Worm (Caenorhabditis elegans): ENCODE data around the gene nep-21.

nep-21 gene

DNA sequence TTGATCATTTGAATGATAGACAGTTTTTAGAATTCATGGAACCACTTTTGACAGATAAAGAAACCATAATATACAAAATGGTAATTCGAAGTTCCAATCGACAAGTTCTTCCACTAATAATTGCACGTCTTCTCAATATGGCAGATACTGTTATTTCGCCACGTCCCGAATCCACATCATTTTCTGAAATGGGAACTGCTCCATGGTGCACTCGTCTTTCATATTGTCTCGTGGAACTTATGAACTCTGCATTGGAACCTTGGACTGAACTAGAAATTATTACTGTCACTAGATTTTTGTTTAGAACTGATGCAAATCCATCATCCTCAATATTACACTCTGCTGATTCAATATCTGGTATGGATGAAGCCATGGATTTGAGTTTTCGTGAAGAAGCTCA, 39.2 kb downstream of the nep-21 start:
- TF ChIP-seq dao-5 (tag; optimal IDR thresholded peaks at IDR 0.05) = no peak
- TF ChIP-seq W03F9.2 (tag; optimal IDR thresholded peaks at IDR 0.05) = no peak
- TF ChIP-seq him-1 (tag; optimal IDR thresholded peaks at IDR 0.05) = no peak

DNA sequence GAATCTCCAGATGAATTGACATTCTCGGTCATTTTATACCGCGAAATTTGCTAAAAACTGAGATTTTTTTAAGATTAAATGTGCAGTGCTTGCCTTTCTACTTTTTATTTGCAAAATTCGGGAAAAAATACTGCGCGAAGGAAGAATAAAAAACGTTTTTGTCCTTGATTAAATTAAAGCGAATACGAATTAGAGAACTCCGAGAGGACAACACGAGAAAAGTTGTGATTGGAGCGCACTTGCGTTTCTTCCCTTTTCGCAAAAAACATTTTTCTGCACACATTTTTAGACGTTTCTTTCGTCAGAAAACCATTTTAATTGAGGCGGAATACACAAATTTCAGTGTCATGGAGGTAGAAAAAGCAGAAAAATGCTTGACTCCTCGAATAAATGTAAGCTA, 40.8 kb downstream of the nep-21 start, which contains the start of the genes trm-1 and ints-2:
trm-1 (minus strand) TSS at position 175 of the 400 bp plus-strand sequence.
ints-2 (plus strand) TSS at position 249 of the 400 bp plus-strand sequence.
- no peak for TF ChIP-seq him-1 (tag; optimal IDR thresholded peaks at IDR 0.05)
- TF ChIP-seq W03F9.2 (tag; optimal IDR thresholded peaks at IDR 0.05) = peak; percentile 60

DNA sequence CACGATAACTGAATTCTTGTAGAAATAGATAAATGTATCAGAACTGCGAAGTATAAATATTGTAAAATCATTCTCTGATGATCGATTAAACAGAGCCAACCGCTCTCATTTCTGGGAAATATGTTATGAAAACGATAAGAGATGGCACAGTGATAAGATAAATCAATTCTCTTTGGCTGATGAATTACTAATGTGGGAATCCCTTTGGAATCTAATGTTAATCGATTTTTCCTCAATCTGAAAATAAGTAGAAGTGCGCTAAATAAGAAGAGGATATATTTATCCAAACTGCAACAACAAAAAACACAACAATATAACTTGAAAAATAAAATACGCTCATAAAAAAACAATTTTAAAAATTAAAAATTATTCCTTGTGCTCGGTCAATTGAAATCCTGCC, 43.4 kb downstream of the nep-21 start, which contains the start of gene cest-2.3:
cest-2.3 (minus strand) TSS at position 101 of the 400 bp plus-strand sequence.
- TF ChIP-seq dao-5 (tag; optimal IDR thresholded peaks at IDR 0.05) (no peak), him-1 (tag; optimal IDR thresholded peaks at IDR 0.05) (no peak), W03F9.2 (tag; optimal IDR thresholded peaks at IDR 0.05) (no peak)

DNA sequence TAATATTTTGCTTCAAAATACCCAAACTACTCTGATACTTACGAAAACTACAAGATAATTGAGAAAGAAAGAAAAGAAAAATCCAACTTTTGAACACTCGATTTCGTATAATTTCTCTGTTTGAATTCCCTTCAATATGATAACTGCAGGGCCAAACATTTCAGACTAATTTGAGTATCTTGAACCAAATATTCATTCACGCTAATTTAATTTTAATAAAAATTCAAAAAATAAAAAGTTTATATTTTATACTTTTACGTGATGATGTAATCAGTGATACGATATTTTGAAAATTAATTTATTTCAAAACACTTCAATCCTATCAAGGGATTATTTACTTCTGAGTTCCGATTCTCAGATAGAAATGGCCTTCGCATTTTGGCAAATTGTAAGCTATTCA, 46.3 kb downstream of the nep-21 start, which contains the start of gene ZC376.8:
ZC376.8 (plus strand) TSS at position 301 of the 400 bp plus-strand sequence.
- TF ChIP-seq dao-5 (tag; optimal IDR thresholded peaks at IDR 0.05) (no peak), W03F9.2 (tag; optimal IDR thresholded peaks at IDR 0.05) (no peak)

DNA sequence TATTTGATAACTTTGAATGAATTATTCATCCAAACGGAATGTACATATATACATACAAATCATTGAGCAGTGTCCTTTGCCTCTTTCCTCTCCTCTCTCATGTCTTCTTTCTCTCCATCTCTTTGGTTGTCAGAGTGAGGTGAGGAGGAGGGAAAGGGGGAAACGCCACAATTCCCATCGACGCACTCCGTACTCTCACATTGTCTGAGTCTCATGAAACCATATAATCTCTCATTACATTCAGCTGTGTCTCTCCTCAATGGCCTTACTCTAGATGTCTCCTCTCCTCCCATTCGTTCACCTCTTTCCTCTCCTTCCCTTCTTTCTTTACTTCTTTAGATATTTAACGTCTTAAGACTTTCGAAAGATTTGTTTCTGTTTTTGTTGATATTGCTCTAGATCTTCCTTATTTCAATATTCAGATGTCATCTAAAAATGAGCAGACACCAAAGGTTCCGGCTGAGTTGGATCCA, 48.6 kb downstream of the nep-21 start, which contains the start of gene ceh-74:
ceh-74 (plus strand) TSS at position 423 of the 473 bp plus-strand sequence.
- no peak for TF ChIP-seq dao-5 (tag; optimal IDR thresholded peaks at IDR 0.05)
- TF ChIP-seq W03F9.2 (tag; optimal IDR thresholded peaks at IDR 0.05) = no peak
- TF ChIP-seq him-1 (tag; optimal IDR thresholded peaks at IDR 0.05) = no peak

DNA sequence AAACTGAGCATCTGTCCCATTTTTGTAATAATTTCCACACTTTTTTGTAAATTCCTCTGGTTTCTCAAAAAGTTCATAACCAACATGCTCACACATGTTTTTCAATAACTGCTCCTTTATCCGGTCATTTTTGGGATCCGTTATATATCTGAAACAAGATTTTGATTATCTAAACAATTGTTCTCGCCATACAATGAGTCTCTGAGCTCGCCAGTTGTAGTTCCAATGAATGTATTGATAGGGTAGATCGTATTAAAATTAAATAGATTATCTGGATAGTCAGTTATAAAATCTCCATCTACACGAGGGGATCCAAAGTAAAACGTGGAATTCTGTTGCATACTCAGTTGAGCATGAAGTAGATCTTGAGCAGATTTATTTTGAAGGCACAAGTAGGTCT, 49.7 kb downstream of the nep-21 start:
- TF ChIP-seq dao-5 (tag; optimal IDR thresholded peaks at IDR 0.05) = no peak
- no peak for TF ChIP-seq him-1 (tag; optimal IDR thresholded peaks at IDR 0.05)
- no peak for TF ChIP-seq W03F9.2 (tag; optimal IDR thresholded peaks at IDR 0.05)

DNA sequence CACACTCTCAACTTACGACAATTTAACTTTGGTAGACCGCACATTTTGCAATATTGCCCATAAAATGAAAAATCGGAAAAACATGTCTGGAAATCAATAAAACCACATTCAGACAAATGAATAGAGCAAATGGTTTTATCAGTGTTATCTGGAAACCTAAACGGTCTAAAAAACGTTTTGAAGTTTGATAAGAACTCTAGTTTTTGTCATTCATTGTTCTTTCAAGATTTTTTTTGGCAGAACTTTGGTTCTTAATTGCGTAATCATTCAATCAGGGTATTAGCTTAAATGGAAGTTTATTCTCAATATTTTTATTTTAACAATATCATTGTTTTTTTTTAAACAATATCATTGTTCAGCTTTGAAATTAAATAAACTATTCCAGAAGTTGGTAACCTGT, 51.1 kb downstream of the nep-21 start, which contains the start of gene cest-2.2:
cest-2.2 (minus strand) TSS at position 140 of the 400 bp plus-strand sequence.
- no peak for TF ChIP-seq him-1 (tag; optimal IDR thresholded peaks at IDR 0.05)
- TF ChIP-seq dao-5 (tag; optimal IDR thresholded peaks at IDR 0.05) = no peak
- no peak for TF ChIP-seq W03F9.2 (tag; optimal IDR thresholded peaks at IDR 0.05)

DNA sequence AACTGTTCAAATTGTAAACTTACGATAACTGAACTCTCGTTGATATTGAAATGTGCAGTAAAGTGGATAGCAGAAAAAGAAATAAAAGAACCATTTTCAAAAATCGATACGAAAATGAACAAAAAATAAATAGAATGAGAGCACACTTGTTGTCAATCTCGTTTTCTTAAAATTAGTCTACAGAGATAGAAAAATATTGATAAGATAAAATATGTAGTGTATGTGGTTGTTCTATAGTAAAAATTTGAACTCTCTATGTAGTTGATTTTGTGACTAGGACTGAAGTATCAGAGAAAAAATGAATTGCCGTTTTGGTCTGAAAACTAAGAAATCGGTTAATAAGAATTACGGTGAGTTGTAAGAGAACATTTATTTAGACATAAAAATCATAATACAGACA, 55.0 kb downstream of the nep-21 start, which contains the start of gene cest-2.1:
cest-2.1 (minus strand) TSS at position 198 of the 400 bp plus-strand sequence.
- TF ChIP-seq dao-5 (tag; optimal IDR thresholded peaks at IDR 0.05) (no peak), him-1 (tag; optimal IDR thresholded peaks at IDR 0.05) (no peak), W03F9.2 (tag; optimal IDR thresholded peaks at IDR 0.05) (no peak)

DNA sequence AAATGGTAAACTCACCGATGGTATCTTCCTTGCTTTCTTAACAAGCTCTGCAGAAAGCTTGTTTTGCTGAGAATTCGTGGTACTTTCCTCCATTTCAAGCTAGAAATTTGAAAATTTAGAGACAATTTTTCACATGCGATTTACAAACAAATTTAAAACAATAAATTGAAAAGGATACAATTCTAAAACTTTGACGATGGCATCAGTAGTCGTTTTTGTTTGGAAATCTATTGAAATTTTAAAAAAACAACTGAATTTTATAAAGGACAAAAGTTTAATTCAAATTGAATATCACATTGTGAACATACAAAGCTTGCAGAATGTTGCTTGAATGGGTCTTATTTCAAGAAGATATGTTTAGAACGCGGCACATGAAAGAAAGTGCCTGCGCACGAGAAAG, 58.6 kb downstream of the nep-21 start, which contains the start of gene ocam-1:
ocam-1 (minus strand) TSS at position 101 of the 400 bp plus-strand sequence.
- no peak for TF ChIP-seq dao-5 (tag; optimal IDR thresholded peaks at IDR 0.05)
- TF ChIP-seq him-1 (tag; optimal IDR thresholded peaks at IDR 0.05) = no peak
- no peak for TF ChIP-seq W03F9.2 (tag; optimal IDR thresholded peaks at IDR 0.05)

DNA sequence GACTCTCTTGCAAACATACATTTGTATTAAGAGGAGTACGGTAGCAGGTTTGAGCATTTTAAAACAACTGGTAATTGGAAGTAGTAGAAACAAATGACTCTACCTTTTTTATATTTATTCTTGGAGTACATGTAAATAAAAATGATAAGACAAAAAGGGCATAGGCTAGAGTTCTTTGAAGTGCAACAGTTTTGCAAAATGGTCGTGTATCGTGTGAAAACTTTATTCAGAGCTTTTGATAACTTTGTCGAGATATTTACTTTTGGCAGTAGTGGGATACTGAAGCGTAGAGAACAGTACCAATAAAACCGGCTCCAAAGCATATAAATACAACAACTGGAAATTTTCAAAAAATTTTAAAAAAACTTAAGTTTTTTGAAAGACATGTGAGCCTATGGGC, 59.6 kb downstream of the nep-21 start, which contains the start of gene cest-1.1:
cest-1.1 (minus strand) TSS at position 101 of the 400 bp plus-strand sequence.
- no peak for TF ChIP-seq him-1 (tag; optimal IDR thresholded peaks at IDR 0.05)
- no peak for TF ChIP-seq W03F9.2 (tag; optimal IDR thresholded peaks at IDR 0.05)
- TF ChIP-seq dao-5 (tag; optimal IDR thresholded peaks at IDR 0.05) = no peak

DNA sequence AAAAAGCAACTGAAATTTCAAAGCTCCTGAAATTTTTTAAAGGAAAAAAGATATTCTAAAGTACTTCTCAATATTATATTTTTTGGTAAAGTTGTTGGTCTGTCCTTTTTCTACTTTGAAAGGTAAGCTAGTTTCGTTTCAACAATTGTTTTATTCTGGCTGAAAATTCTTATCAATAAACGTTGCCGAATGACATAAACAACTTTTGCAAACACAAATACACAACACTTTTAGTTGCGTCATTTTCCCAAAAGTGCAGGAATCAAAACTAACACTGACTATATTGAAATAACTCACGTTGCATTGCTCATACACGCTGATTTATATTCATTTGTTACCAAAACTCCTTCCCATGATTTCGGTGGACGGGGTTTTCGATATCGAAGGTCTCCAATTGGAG, 60.5 kb downstream of the nep-21 start:
- TF ChIP-seq W03F9.2 (tag; optimal IDR thresholded peaks at IDR 0.05) (no peak), dao-5 (tag; optimal IDR thresholded peaks at IDR 0.05) (no peak), him-1 (tag; optimal IDR thresholded peaks at IDR 0.05) (no peak)
